Worm (Caenorhabditis elegans) whole organism, L3 larva: Measurements from ENCODE around the gene ttr-49.

Source experiments
- R02D3.7 ChIP-seq: fragments of 150-350 bp; optimal IDR thresholded peaks from 2 replicates; lab custom pipeline; 2014; ENCODE audit warnings: missing biosample characterization, missing genetic modification characterization
- ZK546.5 ChIP-seq: sonication (generic microtip); optimal IDR thresholded peaks from 2 replicates; lab custom pipeline; 2017; ENCODE audit warnings: missing biosample characterization, missing genetic modification characterization
- aly-2 ChIP-seq: fragments of 150-350 bp; optimal IDR thresholded peaks from 2 replicates; lab custom pipeline; 2014; ENCODE audit warnings: missing biosample characterization, missing genetic modification characterization
- ceh-16 ChIP-seq: sonication (generic microtip); optimal IDR thresholded peaks from 2 replicates; lab custom pipeline; 2017; ENCODE audit warnings: missing biosample characterization, missing genetic modification characterization
- ceh-9 ChIP-seq: sonication (generic microtip); optimal IDR thresholded peaks from 2 replicates; lab custom pipeline; 2018; ENCODE audit warnings: missing biosample characterization, missing genetic modification characterization
- daf-12 ChIP-seq: fragments of 150-350 bp; optimal IDR thresholded peaks from 2 replicates; lab custom pipeline; 2014; ENCODE audit warnings: missing biosample characterization, missing genetic modification reagents, missing genetic modification characterization
- egl-27 ChIP-seq: sonication (generic microtip); optimal IDR thresholded peaks from 4 replicates; lab custom pipeline; 2017; ENCODE audit warnings: missing biosample characterization, missing genetic modification reagents, missing genetic modification characterization
- egl-5 ChIP-seq: fragments of 150-350 bp; optimal IDR thresholded peaks from 2 replicates; lab custom pipeline; 2017; ENCODE audit warnings: missing biosample characterization, missing genetic modification reagents, missing genetic modification characterization, inconsistent platforms
- elt-1 ChIP-seq: fragments of 150-350 bp; optimal IDR thresholded peaks from 2 replicates; lab custom pipeline; 2014; ENCODE audit warnings: missing biosample characterization, missing genetic modification characterization
- elt-2 ChIP-seq: sonication (generic microtip); optimal IDR thresholded peaks from 2 replicates; lab custom pipeline; 2016; ENCODE audit warnings: missing genetic modification reagents, mild to moderate bottlenecking, missing genetic modification characterization, missing compliant biosample characterization
- elt-3 ChIP-seq, 3 experiments: fragments of 150-350 bp in 1 of 3; sonication (generic microtip) in 2 of 3; optimal IDR thresholded peaks; 2 replicates in 2 of 3; 4 replicates in 1 of 3; lab custom pipeline; 2014 to 2017; ENCODE audit warnings: missing biosample characterization in 3 of 3, missing genetic modification characterization in 3 of 3
- fkh-10 ChIP-seq: sonication (generic microtip); optimal IDR thresholded peaks from 2 replicates; lab custom pipeline; 2017; ENCODE audit warnings: missing biosample characterization, missing genetic modification reagents, missing genetic modification characterization
- fkh-2 ChIP-seq: fragments of 150-350 bp; optimal IDR thresholded peaks from 2 replicates; lab custom pipeline; 2014; ENCODE audit warnings: missing biosample characterization, missing genetic modification reagents, missing genetic modification characterization
- hmg-11 ChIP-seq: sonication (generic microtip); optimal IDR thresholded peaks from 2 replicates; lab custom pipeline; 2016; ENCODE audit warnings: missing genetic modification characterization, missing compliant biosample characterization
- jun-1 ChIP-seq: fragments of 150-350 bp; optimal IDR thresholded peaks from 2 replicates; lab custom pipeline; 2014; ENCODE audit warnings: missing biosample characterization, missing genetic modification reagents, missing genetic modification characterization
- lin-39 ChIP-seq: fragments of 150-350 bp; optimal IDR thresholded peaks from 2 replicates; lab custom pipeline; 2018; ENCODE audit warnings: missing biosample characterization, missing genetic modification reagents, missing genetic modification characterization
- lsy-12 ChIP-seq: sonication (generic microtip); optimal IDR thresholded peaks from 2 replicates; lab custom pipeline; 2016; ENCODE audit warnings: mild to moderate bottlenecking, missing genetic modification characterization, missing compliant biosample characterization
- mdl-1 ChIP-seq: fragments of 150-350 bp; optimal IDR thresholded peaks from 2 replicates; lab custom pipeline; 2014; ENCODE audit warnings: missing biosample characterization, missing genetic modification characterization
- mml-1 ChIP-seq: fragments of 150-350 bp; sonication (generic microtip); optimal IDR thresholded peaks from 3 replicates; lab custom pipeline; 2014; ENCODE audit warnings: missing biosample characterization, missing genetic modification characterization
- nfya-1 ChIP-seq: sonication (generic microtip); optimal IDR thresholded peaks from 2 replicates; lab custom pipeline; 2017; ENCODE audit warnings: missing genetic modification characterization, mild to moderate bottlenecking, missing compliant biosample characterization, antibody characterized with exemption, moderate library complexity; ENCODE audit not compliant: insufficient read depth
- nhr-12 ChIP-seq: fragments of 150-350 bp; optimal IDR thresholded peaks from 2 replicates; lab custom pipeline; 2014; ENCODE audit warnings: missing biosample characterization, missing genetic modification characterization
- nhr-23 ChIP-seq: fragments of 150-350 bp; optimal IDR thresholded peaks from 2 replicates; lab custom pipeline; 2014; ENCODE audit warnings: missing biosample characterization, missing genetic modification reagents, missing genetic modification characterization
- nhr-25 ChIP-seq: sonication (generic microtip); optimal IDR thresholded peaks from 2 replicates; lab custom pipeline; 2017; ENCODE audit warnings: missing biosample characterization, missing genetic modification characterization
- nhr-28 ChIP-seq: fragments of 150-350 bp; optimal IDR thresholded peaks from 2 replicates; lab custom pipeline; 2014; ENCODE audit warnings: missing biosample characterization, missing genetic modification characterization
- nhr-67 ChIP-seq: fragments of 150-350 bp; optimal IDR thresholded peaks from 2 replicates; lab custom pipeline; 2014; ENCODE audit warnings: missing biosample characterization, missing genetic modification characterization
- nhr-76 ChIP-seq: fragments of 150-350 bp; sonication (generic microtip); optimal IDR thresholded peaks from 5 replicates; lab custom pipeline; 2014; ENCODE audit warnings: missing biosample characterization, missing genetic modification characterization
- nhr-77 ChIP-seq: fragments of 150-350 bp; optimal IDR thresholded peaks from 2 replicates; lab custom pipeline; 2014; ENCODE audit warnings: missing biosample characterization, missing genetic modification characterization
- pha-4 ChIP-seq: fragments of 150-350 bp; optimal IDR thresholded peaks from 2 replicates; lab custom pipeline; 2014; ENCODE audit warnings: missing biosample characterization, missing genetic modification reagents, missing genetic modification characterization
- pqm-1 ChIP-seq: fragments of 150-350 bp; optimal IDR thresholded peaks from 2 replicates; lab custom pipeline; 2017; ENCODE audit warnings: missing biosample characterization, missing genetic modification characterization, inconsistent platforms
- sea-2 ChIP-seq: fragments of 150-350 bp; sonication (generic microtip); optimal IDR thresholded peaks from 4 replicates; lab custom pipeline; 2014; ENCODE audit warnings: missing biosample characterization, missing genetic modification reagents, missing genetic modification characterization
- skn-1 ChIP-seq: fragments of 150-350 bp; optimal IDR thresholded peaks from 2 replicates; lab custom pipeline; 2014; ENCODE audit warnings: missing biosample characterization, missing genetic modification characterization
- snpc-4 ChIP-seq: fragments of 150-350 bp; optimal IDR thresholded peaks from 2 replicates; lab custom pipeline; 2014; ENCODE audit warnings: missing biosample characterization, missing genetic modification characterization
- tbx-2 ChIP-seq: sonication (generic microtip); optimal IDR thresholded peaks from 2 replicates; lab custom pipeline; 2016; ENCODE audit warnings: mild to moderate bottlenecking, missing genetic modification characterization, missing compliant biosample characterization
- unc-62 ChIP-seq: fragments of 150-350 bp; sonication (generic microtip); optimal IDR thresholded peaks from 4 replicates; lab custom pipeline; 2014; ENCODE audit warnings: missing biosample characterization, missing genetic modification reagents, missing genetic modification characterization
- zag-1 ChIP-seq: fragments of 150-350 bp; optimal IDR thresholded peaks from 2 replicates; lab custom pipeline; 2014; ENCODE audit warnings: missing biosample characterization, missing genetic modification characterization

Gene ttr-49

DNA sequence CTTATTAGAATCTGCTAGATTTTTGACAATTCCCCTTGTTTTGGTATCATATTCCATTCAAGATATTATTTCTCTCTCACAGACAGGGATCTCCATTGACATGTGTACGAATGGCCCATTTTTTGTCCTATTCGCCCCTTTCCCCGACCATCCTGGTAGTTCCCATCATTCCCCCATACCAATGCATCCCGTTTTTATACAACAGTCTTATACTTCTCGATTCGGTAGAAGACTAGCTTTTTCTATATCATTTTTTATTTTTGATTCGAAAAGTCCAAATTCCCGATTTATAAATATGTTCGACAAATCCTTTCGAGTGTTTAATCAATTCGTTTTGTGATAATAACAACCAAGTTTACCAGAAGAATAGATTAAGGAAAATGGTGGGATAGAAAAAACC lies 29.4 kb downstream of the ttr-49 start:
- TF ChIP-seq elt-1 (tag; lab: Kevin White, UChicago) (no peak), zag-1 (no peak), nhr-67 (tag; lab: Kevin White, UChicago) (no peak)
- TF ChIP-seq, all 47 proteins: peak for 0

- peak; percentile 20 for TF ChIP-seq elt-2 (tag; lab: Kevin White, UChicago)
- peak; percentile 14 for TF ChIP-seq pha-4 (tag; lab: Kevin White, UChicago)
- TF ChIP-seq nhr-25 (tag; lab: Kevin White, UChicago) = peak; percentile 65
- no peak for TF ChIP-seq lsy-12 (tag; lab: Kevin White, UChicago)
These were observed 32.1 kb downstream of the ttr-49 start for ce11 chrV:9324167-9324566.

DNA sequence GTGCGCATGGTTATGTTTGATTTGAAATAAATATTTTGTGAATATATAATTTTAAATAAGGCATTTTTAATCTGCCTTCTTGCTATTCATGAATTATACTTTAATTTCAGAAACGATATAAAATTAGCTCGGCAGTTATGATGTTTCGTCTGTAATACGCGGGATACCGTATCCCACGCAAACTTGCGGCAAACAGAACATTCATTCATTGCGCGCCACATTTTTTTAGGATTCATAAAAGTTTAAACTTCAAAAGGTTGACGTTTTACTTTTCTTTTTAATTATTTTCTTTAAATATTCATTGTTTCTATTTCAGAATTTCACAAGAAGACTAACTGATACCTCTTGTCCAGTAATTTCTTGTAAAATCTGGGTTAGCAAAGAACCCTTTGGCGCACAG lies 33.4 kb downstream of the ttr-49 start, which contains the start of gene tag-153:
TSS of gene tag-153 (plus strand) at position 200 of the 400 bp plus-strand sequence.
- no peak for TF ChIP-seq elt-3 (tag; optimal IDR thresholded peaks at IDR 0.05; lab: Kevin White, UChicago)
- TF ChIP-seq snpc-4 (tag; lab: Kevin White, UChicago) = no peak
- TF ChIP-seq fkh-10 (GFP tag; lab: Kevin White, UChicago) = no peak
- no peak for TF ChIP-seq nfya-1 (tag; lab: Kevin White, UChicago)
- TF ChIP-seq aly-2 (tag; lab: Kevin White, UChicago) = no peak
- no peak for TF ChIP-seq skn-1 (tag; lab: Kevin White, UChicago)
- no peak for TF ChIP-seq mml-1 (tag; lab: Kevin White, UChicago)
- no peak for TF ChIP-seq ceh-9 (tag; lab: Kevin White, UChicago)
- TF ChIP-seq pha-4 (tag; lab: Kevin White, UChicago) = no peak
- TF ChIP-seq nhr-76 (tag; lab: Kevin White, UChicago) = no peak
- TF ChIP-seq mdl-1 (tag; lab: Kevin White, UChicago) = no peak
- TF ChIP-seq sea-2 (GFP tag; lab: Kevin White, UChicago) = no peak
- no peak for TF ChIP-seq jun-1 (tag; lab: Kevin White, UChicago)
- no peak for TF ChIP-seq nhr-28 (tag; lab: Kevin White, UChicago)
- no peak for TF ChIP-seq lsy-12 (tag; lab: Kevin White, UChicago)
- TF ChIP-seq pqm-1 = no peak
- TF ChIP-seq ceh-16 (tag; lab: Kevin White, UChicago) = no peak

DNA sequence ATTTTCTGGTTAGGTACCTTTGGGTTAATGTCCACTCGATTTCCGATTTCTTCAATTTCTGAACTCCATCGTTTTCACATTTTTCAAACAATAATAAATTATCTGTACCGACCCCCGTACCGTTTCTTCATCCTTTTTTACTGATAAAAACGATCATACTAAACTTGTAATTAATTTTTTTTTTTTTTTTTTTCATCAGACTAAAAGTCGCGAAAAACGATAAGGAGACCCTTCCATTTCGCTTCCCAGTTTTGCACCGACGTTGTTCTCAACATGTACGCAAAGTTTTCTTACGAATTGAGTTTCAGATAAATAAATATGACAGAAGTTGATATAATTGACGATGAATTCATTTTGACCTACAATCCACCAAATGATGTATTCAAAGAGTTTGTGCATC lies 35.1 kb downstream of the ttr-49 start, which contains the start of gene F44A2.7:
TSS of gene F44A2.7 (plus strand) at position 301 of the 400 bp plus-strand sequence.
- TF ChIP-seq fkh-2 (no peak), egl-5 (tag; lab: Kevin White, UChicago) (no peak), elt-2 (tag; lab: Kevin White, UChicago) (peak; percentile 13)

DNA sequence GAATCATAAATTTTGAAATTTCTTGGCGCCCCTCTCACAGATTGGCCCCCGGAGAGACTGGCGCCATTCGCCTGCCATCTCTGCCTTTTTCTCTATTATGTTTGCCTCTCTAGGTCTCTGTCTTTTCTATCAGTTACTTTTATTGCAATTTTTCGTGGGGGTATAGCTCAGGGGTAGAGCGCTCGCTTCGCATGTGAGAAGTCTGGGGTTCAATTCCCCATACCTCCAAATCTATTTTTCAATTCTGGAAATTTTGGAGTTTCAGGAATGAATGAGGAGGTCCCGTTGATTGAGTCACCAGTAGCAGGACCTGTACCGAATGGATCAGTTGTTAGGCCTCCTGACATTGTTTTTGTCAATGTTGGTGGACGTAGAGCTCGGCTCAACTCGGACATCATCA lies 38.3 kb downstream of the ttr-49 start, which contains the start of gene kvs-3:
TSS of gene kvs-3 (plus strand) at position 266 of the 400 bp plus-strand sequence.
- TF ChIP-seq nfya-1 (tag; lab: Kevin White, UChicago) (peak; percentile 49), elt-2 (tag; lab: Kevin White, UChicago) (peak; percentile 49), mdl-1 (tag; lab: Kevin White, UChicago) (no peak), egl-27 (tag; lab: Kevin White, UChicago) (peak; percentile 29), lsy-12 (tag; lab: Kevin White, UChicago) (peak; percentile 37), ceh-9 (tag; lab: Kevin White, UChicago) (no peak), lin-39 (peak; percentile 65), daf-12 (tag; lab: Kevin White, UChicago) (no peak), nhr-23 (tag; lab: Kevin White, UChicago) (no peak), unc-62 (GFP tag; lab: Kevin White, UChicago) (no peak), ZK546.5 (tag; lab: Kevin White, UChicago) (no peak), R02D3.7 (tag; lab: Kevin White, UChicago) (peak; percentile 2), hmg-11 (peak; percentile 81), nhr-12 (tag; lab: Kevin White, UChicago) (no peak), nhr-77 (tag; lab: Kevin White, UChicago) (peak; percentile 19), elt-1 (tag; lab: Kevin White, UChicago) (peak; percentile 22), nhr-76 (tag; lab: Kevin White, UChicago) (peak; percentile 2), tbx-2 (tag; lab: Kevin White, UChicago) (peak; percentile 51)
